Worm (Caenorhabditis elegans): Measurements from ENCODE around the gene isy-1.

isy-1 gene

ce11 chrV:11009124-11009524 is 8.6 kb upstream of the isy-1 start (continued):
- TF ChIP-seq F22D6.2 (tag; optimal IDR thresholded peaks at IDR 0.05) (peak; percentile 8), ztf-26 (tag; optimal IDR thresholded peaks at IDR 0.05) (no peak), madf-3 (GFP tag; IDR thresholded peaks at IDR 0.05) (no peak), snpc-1.3 (tag; optimal IDR thresholded peaks at IDR 0.05; ENCODE audit: insufficient read depth) (no peak), zim-3 (tag; optimal IDR thresholded peaks at IDR 0.05) (no peak), rec-8 (tag; optimal IDR thresholded peaks at IDR 0.05) (no peak), lsl-1 (GFP tag; optimal IDR thresholded peaks at IDR 0.05) (no peak), repo-1 (tag; optimal IDR thresholded peaks at IDR 0.05) (no peak), mcd-1 (GFP tag; IDR thresholded peaks at IDR 0.05) (no peak), F33H1.4 (GFP tag; IDR thresholded peaks at IDR 0.05) (no peak), D2030.7 (GFP tag; IDR thresholded peaks at IDR 0.05) (no peak), chd-7 (tag; optimal IDR thresholded peaks at IDR 0.05) (no peak), xnd-1 (tag; optimal IDR thresholded peaks at IDR 0.05) (no peak), ztf-6 (GFP tag; IDR thresholded peaks at IDR 0.05) (no peak), ztf-18 (tag; optimal IDR thresholded peaks at IDR 0.05) (no peak), Y67H2A.10 (GFP tag; conservative IDR thresholded peaks at IDR 0.05) (no peak), F37B4.10 (GFP tag; IDR thresholded peaks at IDR 0.05) (no peak), hlh-12 (tag; optimal IDR thresholded peaks at IDR 0.05) (no peak), atf-7 (tag; optimal IDR thresholded peaks at IDR 0.05) (peak; percentile 69), die-1 (tag; optimal IDR thresholded peaks at IDR 0.05) (no peak), fkh-3 (tag; optimal IDR thresholded peaks at IDR 0.05) (no peak), madf-10 (tag; optimal IDR thresholded peaks at IDR 0.05) (peak; percentile 13), lin-35 (GFP tag; optimal IDR thresholded peaks at IDR 0.05) (no peak), ccch-3 (GFP tag; optimal IDR thresholded peaks at IDR 0.05) (no peak), attf-6 (GFP tag; IDR thresholded peaks at IDR 0.05) (no peak), dpff-1 (tag; optimal IDR thresholded peaks at IDR 0.05) (no peak), hsf-1 (GFP tag; IDR thresholded peaks at IDR 0.05) (no peak), efl-1 (GFP tag; optimal IDR thresholded peaks at IDR 0.05) (no peak), F49E8.2 (tag; optimal IDR thresholded peaks at IDR 0.05; ENCODE audit: insufficient read depth) (no peak), hlh-26 (GFP tag; conservative IDR thresholded peaks at IDR 0.05) (no peak), lin-40 (tag; optimal IDR thresholded peaks at IDR 0.05) (peak; percentile 4), athp-1 (tag; optimal IDR thresholded peaks at IDR 0.05) (no peak), C06A6.2 (GFP tag; conservative IDR thresholded peaks at IDR 0.05) (no peak), sptf-2 (GFP tag; optimal IDR thresholded peaks at IDR 0.05) (no peak), attf-5 (GFP tag; optimal IDR thresholded peaks at IDR 0.05) (no peak), cebp-1 (GFP tag; IDR thresholded peaks at IDR 0.05) (no peak), cebp-1 (tag; optimal IDR thresholded peaks at IDR 0.05) (peak; percentile 22), let-526 (GFP tag; IDR thresholded peaks at IDR 0.05) (no peak), Y53G8AR.9 (GFP tag; conservative IDR thresholded peaks at IDR 0.05) (no peak), ztf-22 (GFP tag; optimal IDR thresholded peaks at IDR 0.05) (peak; percentile 89), hrde-1 (tag; optimal IDR thresholded peaks at IDR 0.05; ENCODE audit: borderline replicate concordance) (no peak), ekl-4 (GFP tag; IDR thresholded peaks at IDR 0.05) (no peak), mes-4 (tag; optimal IDR thresholded peaks at IDR 0.05) (no peak), zfh-2 (GFP tag; conservative IDR thresholded peaks at IDR 0.05) (no peak), B0035.1 (tag; optimal IDR thresholded peaks at IDR 0.05) (no peak), attf-3 (GFP tag; conservative IDR thresholded peaks at IDR 0.05) (no peak), unc-62 (GFP tag; optimal IDR thresholded peaks at IDR 0.05) (peak; percentile 35), mxl-1 (tag; optimal IDR thresholded peaks at IDR 0.05) (no peak), ZK185.1 (tag; optimal IDR thresholded peaks at IDR 0.05; ENCODE audit: poor library complexity, severe bottlenecking) (no peak), nhr-120 (GFP tag; IDR thresholded peaks at IDR 0.05) (no peak)

Data from whole organism, young adult.